Worm (Caenorhabditis elegans) whole organism, young adult: ENCODE data around the gene mcat-1.
A peak's percentile ranks its signal among the peaks of the same experiment; 100 is the strongest.

Experiments used
- cebp-2 ChIP-seq: fragments of 200-800 bp; sonication (Bioruptor generic); IDR thresholded peaks from 2 replicates; pipeline ENCODE4 v1.3.6; 2022; ENCODE audit warnings: missing genetic modification characterization, missing compliant biosample characterization
- efl-1 ChIP-seq: fragments of 150-350 bp; optimal IDR thresholded peaks from 2 replicates; lab custom pipeline; 2014; ENCODE audit warnings: missing biosample characterization, missing genetic modification reagents, missing genetic modification characterization
- hlh-12 ChIP-seq: sonication (generic microtip); optimal IDR thresholded peaks from 2 replicates; lab custom pipeline; 2016; ENCODE audit warnings: missing genetic modification characterization, missing compliant biosample characterization
- lin-35 ChIP-seq, 3 experiments: fragments of 150-350 bp in 2 of 3; sonication (generic microtip) in 1 of 3; optimal IDR thresholded peaks; 2 replicates each; lab custom pipeline; 2014 to 2018; ENCODE audit warnings: missing biosample characterization in 3 of 3, missing genetic modification characterization in 3 of 3, missing genetic modification reagents in 3 of 3
- lsl-1 ChIP-seq: fragments of 200-800 bp; sonication (Bioruptor generic); optimal IDR thresholded peaks from 2 replicates; lab custom pipeline; 2018; ENCODE audit warnings: mild to moderate bottlenecking, missing genetic modification characterization, moderate library complexity, missing compliant biosample characterization
- mcd-1 ChIP-seq: fragments of 200-800 bp; sonication (Bioruptor generic); IDR thresholded peaks from 2 replicates; pipeline ENCODE4 v1.3.6; 2022; ENCODE audit warnings: missing genetic modification reagents, missing genetic modification characterization, missing compliant biosample characterization
- nhr-179 ChIP-seq: sonication (generic microtip); optimal IDR thresholded peaks from 2 replicates; lab custom pipeline; 2016; ENCODE audit warnings: mild to moderate bottlenecking, missing genetic modification characterization, missing compliant biosample characterization
- ztf-18 ChIP-seq: sonication (generic microtip); optimal IDR thresholded peaks from 2 replicates; lab custom pipeline; 2016; ENCODE audit warnings: missing genotype, mild to moderate bottlenecking, missing genetic modification characterization, missing compliant biosample characterization

DNA sequence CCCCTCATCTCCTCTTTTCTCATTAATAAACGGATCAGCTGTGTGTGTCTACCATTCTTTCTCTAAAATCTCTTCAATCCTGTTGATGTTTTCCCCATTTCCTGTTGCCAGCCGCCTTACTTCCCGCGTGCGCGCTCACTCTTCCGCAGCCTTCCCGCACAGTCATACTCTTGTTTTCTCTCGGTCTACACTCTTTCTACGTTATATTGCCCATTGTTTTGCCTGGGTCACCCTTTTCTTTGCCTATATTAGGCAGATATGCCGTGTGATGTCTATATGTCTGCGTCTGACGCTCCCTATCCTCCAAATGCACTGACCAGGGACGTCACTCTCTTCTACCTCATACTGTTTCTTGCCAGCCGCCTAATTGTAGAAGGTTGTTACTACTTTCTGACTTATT, 25.0 kb downstream of the mcat-1 start:
- TF ChIP-seq lsl-1 (GFP tag; lab: Kevin White, UChicago) = no peak
- TF ChIP-seq ztf-18 (tag; lab: Kevin White, UChicago) = no peak
- no peak for TF ChIP-seq mcd-1 (GFP tag; lab: Robert Waterston, UW)
- no peak for TF ChIP-seq lin-35 (GFP tag; optimal IDR thresholded peaks at IDR 0.05; lab: Kevin White, UChicago)
- no peak for TF ChIP-seq hlh-12 (tag; lab: Kevin White, UChicago)
- no peak for TF ChIP-seq cebp-2 (GFP tag; lab: Robert Waterston, UW)
- TF ChIP-seq nhr-179 (tag; lab: Kevin White, UChicago) = no peak
- TF ChIP-seq efl-1 = peak; percentile 51
